Worm (Caenorhabditis elegans) whole organism, L4 larva: ENCODE data around the gene mai-1.

Source experiments
- F10B5.3 ChIP-seq: sonication (generic microtip); optimal IDR thresholded peaks from 2 replicates; lab custom pipeline; 2016; ENCODE audit warnings: mild to moderate bottlenecking, missing genetic modification characterization, missing compliant biosample characterization
- F26F4.8 ChIP-seq: fragments of 200-800 bp; sonication (Bioruptor generic); conservative IDR thresholded peaks from 2 replicates; pipeline ENCODE4 v1.3.6; 2022; ENCODE audit warnings: missing genetic modification characterization, missing compliant biosample characterization
- F37D6.2 ChIP-seq: sonication (generic microtip); optimal IDR thresholded peaks from 2 replicates; lab custom pipeline; 2016; ENCODE audit warnings: mild to moderate bottlenecking, missing genetic modification characterization, missing compliant biosample characterization
- F44E2.7 ChIP-seq: fragments of 200-800 bp; sonication (Bioruptor generic); IDR thresholded peaks from 2 replicates; pipeline ENCODE4 v2.1.2; 2022; ENCODE audit warnings: missing genetic modification characterization, missing compliant biosample characterization
- F49E8.2 ChIP-seq: sonication (generic microtip); optimal IDR thresholded peaks from 2 replicates; lab custom pipeline; 2016; ENCODE audit warnings: missing compliant biosample characterization, mild to moderate bottlenecking, missing genetic modification characterization, borderline replicate concordance
- R02D3.7 ChIP-seq: fragments of 150-350 bp; sonication (generic microtip); optimal IDR thresholded peaks from 3 replicates; lab custom pipeline; 2014; ENCODE audit warnings: missing biosample characterization, missing genetic modification characterization
- T26A8.4 ChIP-seq: fragments of 200-800 bp; sonication (Bioruptor generic); IDR thresholded peaks from 2 replicates; pipeline ENCODE4 v1.3.6; 2022; ENCODE audit warnings: missing genetic modification characterization, missing compliant biosample characterization
- Y48G9A.11 ChIP-seq: fragments of 200-800 bp; sonication (Bioruptor generic); IDR thresholded peaks from 2 replicates; pipeline ENCODE4 v1.3.6; 2022; ENCODE audit warnings: missing genetic modification reagents, missing genetic modification characterization, missing compliant biosample characterization
- ZK337.2 ChIP-seq: fragments of 200-800 bp; sonication (Bioruptor generic); IDR thresholded peaks from 2 replicates; pipeline ENCODE4 v1.3.6; 2022; ENCODE audit warnings: missing genetic modification reagents, missing genetic modification characterization, missing compliant biosample characterization
- ZK546.5 ChIP-seq, 2 experiments: sonication (generic microtip); optimal IDR thresholded peaks; 2 replicates each; lab custom pipeline; 2017; ENCODE audit warnings: missing biosample characterization in 2 of 2, missing genetic modification characterization in 2 of 2
- aly-2 ChIP-seq: sonication (generic microtip); optimal IDR thresholded peaks from 2 replicates; lab custom pipeline; 2018; ENCODE audit warnings: missing biosample characterization, missing genetic modification characterization
- arid-1 ChIP-seq: fragments of 200-800 bp; sonication (Bioruptor generic); conservative IDR thresholded peaks from 2 replicates; pipeline ENCODE4 v1.3.6; 2022; ENCODE audit warnings: missing genetic modification reagents, missing genetic modification characterization, missing compliant biosample characterization
- attf-4 ChIP-seq: sonication (generic microtip); optimal IDR thresholded peaks from 3 replicates; lab custom pipeline; 2017; ENCODE audit warnings: missing biosample characterization, missing genetic modification characterization
- ces-1 ChIP-seq: fragments of 150-350 bp; sonication (generic microtip); optimal IDR thresholded peaks from 4 replicates; lab custom pipeline; 2014; ENCODE audit warnings: missing biosample characterization, missing genetic modification reagents, missing genetic modification characterization
- cey-2 ChIP-seq: sonication (generic microtip); optimal IDR thresholded peaks from 3 replicates; lab custom pipeline; 2017; ENCODE audit warnings: missing genetic modification characterization, mild to moderate bottlenecking, missing compliant biosample characterization, antibody characterized with exemption, borderline replicate concordance; ENCODE audit not compliant: insufficient read depth
- daf-8 ChIP-seq: fragments of 200-800 bp; sonication (Bioruptor generic); IDR thresholded peaks from 2 replicates; pipeline ENCODE4 v1.3.6; 2022; ENCODE audit warnings: missing genetic modification characterization, missing compliant biosample characterization
- dmd-6 ChIP-seq: fragments of 200-800 bp; sonication (Bioruptor generic); IDR thresholded peaks from 2 replicates; pipeline ENCODE4 v1.3.6; 2022; ENCODE audit warnings: missing genetic modification reagents, missing genetic modification characterization, missing compliant biosample characterization
- dmd-8 ChIP-seq: fragments of 200-800 bp; sonication (Bioruptor generic); IDR thresholded peaks from 2 replicates; pipeline ENCODE4 v1.3.6; 2022; ENCODE audit warnings: missing genetic modification characterization, missing compliant biosample characterization
- dmd-9 ChIP-seq: fragments of 200-800 bp; sonication (Bioruptor generic); IDR thresholded peaks from 2 replicates; pipeline ENCODE4 v1.3.6; 2022; ENCODE audit warnings: missing genetic modification reagents, missing genetic modification characterization, missing compliant biosample characterization
- duxl-1 ChIP-seq: sonication (generic microtip); optimal IDR thresholded peaks from 2 replicates; lab custom pipeline; 2016; ENCODE audit warnings: mild to moderate bottlenecking, missing genetic modification characterization, moderate library complexity, missing compliant biosample characterization; ENCODE audit not compliant: poor library complexity
- dve-1 ChIP-seq: sonication (generic microtip); optimal IDR thresholded peaks from 2 replicates; lab custom pipeline; 2017; ENCODE audit warnings: antibody characterized with exemption, mild to moderate bottlenecking, missing genetic modification characterization, missing compliant biosample characterization; ENCODE audit not compliant: insufficient read depth
- fos-1 ChIP-seq: fragments of 150-350 bp; optimal IDR thresholded peaks from 2 replicates; lab custom pipeline; 2014; ENCODE audit warnings: missing biosample characterization, missing genetic modification characterization
- gei-8 ChIP-seq: fragments of 200-800 bp; sonication (Bioruptor generic); optimal IDR thresholded peaks from 2 replicates; lab custom pipeline; 2018; ENCODE audit warnings: mild to moderate bottlenecking, missing genetic modification characterization, missing compliant biosample characterization
- hif-1 ChIP-seq, 2 experiments: sonication (generic microtip); optimal IDR thresholded peaks; 2 replicates each; lab custom pipeline; 2016 to 2017; ENCODE audit warnings: missing compliant biosample characterization in 2 of 2, missing genetic modification characterization in 2 of 2, missing genetic modification reagents in 2 of 2, missing genotype in 2 of 2, mild to moderate bottlenecking in 1 of 2
- hlh-11 ChIP-seq: fragments of 200-800 bp; sonication (Bioruptor generic); optimal IDR thresholded peaks from 2 replicates; lab custom pipeline; 2018; ENCODE audit warnings: mild to moderate bottlenecking, missing genetic modification characterization, missing compliant biosample characterization
- hlh-30 ChIP-seq: sonication (generic microtip); optimal IDR thresholded peaks from 2 replicates; lab custom pipeline; 2017; ENCODE audit warnings: antibody characterized with exemption, mild to moderate bottlenecking, missing genetic modification characterization, missing compliant biosample characterization; ENCODE audit not compliant: insufficient read depth
- jun-1 ChIP-seq: fragments of 150-350 bp; optimal IDR thresholded peaks from 2 replicates; lab custom pipeline; 2014; ENCODE audit warnings: missing biosample characterization, missing genetic modification reagents, missing genetic modification characterization
- lin-1 ChIP-seq: fragments of 200-800 bp; sonication (Bioruptor generic); IDR thresholded peaks from 2 replicates; pipeline ENCODE4 v1.3.6; 2022; ENCODE audit warnings: missing genetic modification reagents, missing genetic modification characterization, missing compliant biosample characterization
- lin-29 ChIP-seq: fragments of 200-800 bp; sonication (Bioruptor generic); IDR thresholded peaks from 2 replicates; pipeline ENCODE4 v1.3.6; 2022; ENCODE audit warnings: missing genetic modification reagents, missing genetic modification characterization, missing compliant biosample characterization
- lin-38 ChIP-seq: fragments of 200-800 bp; sonication (Bioruptor generic); IDR thresholded peaks from 2 replicates; pipeline ENCODE4 v1.3.6; 2022; ENCODE audit warnings: missing genetic modification reagents, missing genetic modification characterization, missing compliant biosample characterization
- lir-3 ChIP-seq: sonication (generic microtip); optimal IDR thresholded peaks from 2 replicates; lab custom pipeline; 2016; ENCODE audit warnings: mild to moderate bottlenecking, missing genetic modification characterization, missing compliant biosample characterization
- madf-5 ChIP-seq, 2 experiments: fragments of 200-800 bp; sonication (Bioruptor generic); IDR thresholded peaks; 2 replicates each; pipeline ENCODE4 v1.3.6; 2022; ENCODE audit warnings: missing compliant biosample characterization in 2 of 2, missing genetic modification characterization in 2 of 2
- mes-2 ChIP-seq: sonication (generic microtip); optimal IDR thresholded peaks from 2 replicates; lab custom pipeline; 2016; ENCODE audit warnings: missing genotype, mild to moderate bottlenecking, missing genetic modification characterization, missing compliant biosample characterization; ENCODE audit not compliant: poor library complexity, severe bottlenecking
- nhr-10 ChIP-seq: fragments of 150-350 bp; optimal IDR thresholded peaks from 2 replicates; lab custom pipeline; 2014; ENCODE audit warnings: missing biosample characterization, missing genetic modification characterization
- nhr-11 ChIP-seq: fragments of 150-350 bp; optimal IDR thresholded peaks from 2 replicates; lab custom pipeline; 2014; ENCODE audit warnings: missing biosample characterization, missing genetic modification characterization
- nhr-42 ChIP-seq: fragments of 200-800 bp; sonication (Bioruptor generic); IDR thresholded peaks from 2 replicates; pipeline ENCODE4 v1.3.6; 2022; ENCODE audit warnings: missing genetic modification characterization, missing compliant biosample characterization
- pha-4 ChIP-seq, 2 experiments: fragments of 150-350 bp in 1 of 2; fragments of 200-800 bp in 1 of 2; sonication (Bioruptor generic) in 1 of 2; IDR thresholded peaks in 1 of 2; optimal IDR thresholded peaks in 1 of 2; 2 replicates each; pipeline versions ENCODE4 v1.3.6 to Lab custom; 2014 to 2022; ENCODE audit warnings: missing genetic modification characterization in 2 of 2, missing genetic modification reagents in 2 of 2, missing biosample characterization in 1 of 2, missing compliant biosample characterization in 1 of 2
- rbr-2 ChIP-seq: sonication (generic microtip); optimal IDR thresholded peaks from 2 replicates; lab custom pipeline; 2016; ENCODE audit warnings: missing genotype, missing genetic modification characterization, missing compliant biosample characterization
- skn-1 ChIP-seq: fragments of 150-350 bp; optimal IDR thresholded peaks from 2 replicates; lab custom pipeline; 2014; ENCODE audit warnings: missing biosample characterization, missing genetic modification characterization
- snpc-1.2 ChIP-seq: fragments of 200-800 bp; sonication (Bioruptor generic); IDR thresholded peaks from 2 replicates; pipeline ENCODE4 v1.3.6; 2022; ENCODE audit warnings: missing genetic modification reagents, missing genetic modification characterization, missing compliant biosample characterization
- snpc-4 ChIP-seq: fragments of 150-350 bp; optimal IDR thresholded peaks from 2 replicates; lab custom pipeline; 2014; ENCODE audit warnings: missing biosample characterization, missing genetic modification characterization
- spr-3 ChIP-seq: fragments of 200-800 bp; sonication (Bioruptor generic); optimal IDR thresholded peaks from 2 replicates; lab custom pipeline; 2018; ENCODE audit warnings: mild to moderate bottlenecking, missing genetic modification characterization, missing compliant biosample characterization
- tag-97 ChIP-seq: fragments of 200-800 bp; sonication (Bioruptor generic); IDR thresholded peaks from 2 replicates; pipeline ENCODE4 v1.3.6; 2022; ENCODE audit warnings: missing genetic modification characterization, missing compliant biosample characterization
- zfp-2 ChIP-seq: sonication (generic microtip); optimal IDR thresholded peaks from 2 replicates; lab custom pipeline; 2016; ENCODE audit warnings: mild to moderate bottlenecking, missing genetic modification characterization, missing compliant biosample characterization
- zip-11 ChIP-seq: fragments of 200-800 bp; sonication (Bioruptor generic); IDR thresholded peaks from 2 replicates; pipeline ENCODE4 v1.3.6; 2022; ENCODE audit warnings: missing genetic modification characterization, missing compliant biosample characterization
- zip-2 ChIP-seq: fragments of 150-350 bp; optimal IDR thresholded peaks from 2 replicates; lab custom pipeline; 2014; ENCODE audit warnings: missing biosample characterization, missing genetic modification characterization

mai-1 gene

ce11 chrX:3127626-3128142, 11.3 kb upstream of the mai-1 start (continued):
- TF ChIP-seq hlh-30 (peak; percentile 86), mes-2 (peak; percentile 83), dve-1 (tag; lab: Kevin White, UChicago) (peak; percentile 92), rbr-2 (tag; lab: Kevin White, UChicago) (peak; percentile 97), lin-29 (GFP tag; lab: Robert Waterston, UW) (no peak)
- TF ChIP-seq, all 104 proteins: peak for 69

- TF ChIP-seq T26A8.4 (GFP tag; lab: Robert Waterston, UW), result no peak
Observed at ce11 chrX:3126979-3127378, 10.6 kb upstream of the mai-1 start, which contains the start of gene spc-1. Gene spc-1 (minus strand): TSS chrX:3127079.

ce11 chrX:3126233-3126632, 9.8 kb upstream of the mai-1 start:
- TF ChIP-seq ces-1 (no peak), F44E2.7 (GFP tag; lab: Robert Waterston, UW) (no peak), hlh-30 (no peak), hif-1 (tag; optimal IDR thresholded peaks at IDR 0.05; lab: Kevin White, UChicago) (no peak), T26A8.4 (GFP tag; lab: Robert Waterston, UW) (no peak), aly-2 (no peak), hlh-11 (no peak), skn-1 (tag; lab: Kevin White, UChicago) (no peak), madf-5 (GFP tag; IDR thresholded peaks at IDR 0.05; lab: Robert Waterston, UW) (no peak), ZK546.5 (tag; optimal IDR thresholded peaks at IDR 0.05; lab: Kevin White, UChicago) (no peak), zip-2 (tag; lab: Kevin White, UChicago) (no peak), pha-4 (GFP tag; IDR thresholded peaks at IDR 0.05; lab: Robert Waterston, UW) (no peak), pha-4 (tag; optimal IDR thresholded peaks at IDR 0.05; lab: Kevin White, UChicago) (no peak), F37D6.2 (tag; lab: Kevin White, UChicago) (no peak), gei-8 (GFP tag; lab: Kevin White, UChicago) (no peak), zip-11 (GFP tag; lab: Robert Waterston, UW) (no peak), lin-38 (GFP tag; lab: Robert Waterston, UW) (0 out of 2 replicates have a peak, but pooled peaks have one; percentile 10), attf-4 (tag; lab: Kevin White, UChicago) (no peak), jun-1 (no peak), tag-97 (GFP tag; lab: Robert Waterston, UW) (no peak), nhr-10 (no peak), R02D3.7 (tag; lab: Kevin White, UChicago) (no peak), dmd-6 (GFP tag; lab: Robert Waterston, UW) (0 out of 2 replicates have a peak, but pooled peaks have one; percentile 14), F26F4.8 (GFP tag; lab: Robert Waterston, UW) (no peak), fos-1 (tag; lab: Kevin White, UChicago) (no peak), cey-2 (tag; lab: Kevin White, UChicago) (no peak), spr-3 (GFP tag; lab: Kevin White, UChicago) (no peak), lin-1 (GFP tag; lab: Robert Waterston, UW) (no peak), dmd-8 (GFP tag; lab: Robert Waterston, UW) (no peak), dmd-9 (GFP tag; lab: Robert Waterston, UW) (no peak), zfp-2 (tag; lab: Kevin White, UChicago) (no peak), lin-29 (GFP tag; lab: Robert Waterston, UW) (no peak), ZK337.2 (GFP tag; lab: Robert Waterston, UW) (no peak), snpc-1.2 (no peak), F49E8.2 (tag; lab: Kevin White, UChicago) (no peak), arid-1 (GFP tag; lab: Robert Waterston, UW) (no peak), Y48G9A.11 (GFP tag; lab: Robert Waterston, UW) (no peak), rbr-2 (tag; lab: Kevin White, UChicago) (peak; percentile 31), daf-8 (no peak), lir-3 (tag; lab: Kevin White, UChicago) (no peak), snpc-4 (tag; lab: Kevin White, UChicago) (no peak), F10B5.3 (tag; lab: Kevin White, UChicago) (no peak), duxl-1 (tag; lab: Kevin White, UChicago) (no peak), nhr-42 (GFP tag; lab: Robert Waterston, UW) (no peak), nhr-11 (tag; lab: Kevin White, UChicago) (no peak)
